Fruit fly (Drosophila melanogaster) whole organism, embryonic: Measurements from ENCODE around the gene yl.

Source experiments
- Aef1 ChIP-seq: fragments of 200-800 bp; sonication (Bioruptor generic); IDR thresholded peaks from 3 replicates; pipeline ENCODE4 v1.3.6; 2022; ENCODE audit warnings: missing biosample characterization, missing genetic modification characterization
- Atf6 ChIP-seq: fragments of 200-800 bp; sonication (Bioruptor generic); IDR thresholded peaks from 2 replicates; pipeline ENCODE4 v1.3.6; 2022; ENCODE audit warnings: missing biosample characterization, missing genetic modification characterization
- CG10209 ChIP-seq: fragments of 200-800 bp; sonication (Bioruptor generic); optimal IDR thresholded peaks from 3 replicates; lab custom pipeline; 2017; ENCODE audit warnings: missing biosample characterization, mild to moderate bottlenecking, missing genetic modification characterization, missing genetic modification reagents
- CG10431 ChIP-seq: fragments of 200-800 bp; sonication (Bioruptor generic); optimal IDR thresholded peaks from 3 replicates; lab custom pipeline; 2018; ENCODE audit warnings: missing biosample characterization, mild to moderate bottlenecking, missing genetic modification characterization
- CG11247 ChIP-seq: fragments of 200-800 bp; sonication (Bioruptor generic); IDR thresholded peaks from 2 replicates; pipeline ENCODE4 v1.3.6; 2022; ENCODE audit warnings: missing biosample characterization, missing genetic modification characterization
- CG11398 ChIP-seq: fragments of 200-800 bp; sonication (Bioruptor generic); optimal IDR thresholded peaks from 2 replicates; lab custom pipeline; 2016; ENCODE audit warnings: missing biosample characterization, missing genetic modification characterization
- CG11723 ChIP-seq: fragments of 200-800 bp; sonication (Bioruptor generic); optimal IDR thresholded peaks from 2 replicates; lab custom pipeline; 2017; ENCODE audit warnings: missing biosample characterization, mild to moderate bottlenecking, missing genetic modification characterization
- CG12155 ChIP-seq: fragments of 200-800 bp; sonication (Bioruptor generic); optimal IDR thresholded peaks from 3 replicates; lab custom pipeline; 2016; ENCODE audit warnings: missing biosample characterization, missing genetic modification characterization
- CG13894 ChIP-seq: fragments of 200-800 bp; sonication (Bioruptor generic); optimal IDR thresholded peaks from 3 replicates; lab custom pipeline; 2018; ENCODE audit warnings: missing biosample characterization, mild to moderate bottlenecking, missing genetic modification characterization, moderate library complexity
- CG15269 ChIP-seq: fragments of 200-800 bp; sonication (Bioruptor generic); optimal IDR thresholded peaks from 2 replicates; lab custom pipeline; 2018; ENCODE audit warnings: missing biosample characterization, mild to moderate bottlenecking, missing genetic modification characterization, moderate library complexity
- CG15479 ChIP-seq: fragments of 200-800 bp; sonication (Bioruptor generic); optimal IDR thresholded peaks from 3 replicates; lab custom pipeline; 2019; ENCODE audit warnings: missing biosample characterization, mild to moderate bottlenecking, missing genetic modification characterization, moderate library complexity
- CG15696 ChIP-seq: fragments of 200-800 bp; sonication (Bioruptor generic); optimal IDR thresholded peaks from 2 replicates; lab custom pipeline; 2019; ENCODE audit warnings: missing biosample characterization, mild to moderate bottlenecking, missing genetic modification characterization, moderate library complexity
- CG17359 ChIP-seq: fragments of 200-800 bp; sonication (Bioruptor generic); optimal IDR thresholded peaks from 3 replicates; lab custom pipeline; 2018; ENCODE audit warnings: missing biosample characterization, mild to moderate bottlenecking, missing genetic modification characterization, moderate library complexity
- CG18599 ChIP-seq: fragments of 200-800 bp; sonication (Bioruptor generic); optimal IDR thresholded peaks from 3 replicates; lab custom pipeline; 2017; ENCODE audit warnings: missing biosample characterization, missing genetic modification characterization, mild to moderate bottlenecking, moderate library complexity, missing genetic modification reagents
- CG2120 ChIP-seq: fragments of 200-800 bp; sonication (Bioruptor generic); optimal IDR thresholded peaks from 3 replicates; lab custom pipeline; 2016; ENCODE audit warnings: missing biosample characterization, missing genetic modification characterization
- CG32772 ChIP-seq: fragments of 200-800 bp; sonication (Bioruptor generic); IDR thresholded peaks from 2 replicates; pipeline ENCODE4 v1.3.6; 2022; ENCODE audit warnings: missing biosample characterization, missing genetic modification characterization
- CG34376 ChIP-seq: fragments of 200-800 bp; sonication (Bioruptor generic); optimal IDR thresholded peaks from 2 replicates; lab custom pipeline; 2018; ENCODE audit warnings: missing biosample characterization, mild to moderate bottlenecking, missing genetic modification characterization
- CG6175 ChIP-seq: fragments of 200-800 bp; sonication (Bioruptor generic); IDR thresholded peaks from 3 replicates; pipeline ENCODE4 v1.3.6; 2022; ENCODE audit warnings: missing biosample characterization, missing genetic modification characterization
- CG7372 ChIP-seq: fragments of 200-800 bp; sonication (Bioruptor generic); IDR thresholded peaks from 2 replicates; pipeline ENCODE4 v1.3.6; 2022; ENCODE audit warnings: missing biosample characterization, missing genetic modification characterization
- CG7556 ChIP-seq: fragments of 200-800 bp; sonication (Bioruptor generic); optimal IDR thresholded peaks from 2 replicates; lab custom pipeline; 2017; ENCODE audit warnings: missing biosample characterization, mild to moderate bottlenecking, missing genetic modification characterization
- CG7839 ChIP-seq: fragments of 200-800 bp; sonication (Bioruptor generic); optimal IDR thresholded peaks from 3 replicates; lab custom pipeline; 2018; ENCODE audit warnings: missing biosample characterization, mild to moderate bottlenecking, missing genetic modification characterization, moderate library complexity
- CG8944 ChIP-seq: fragments of 200-800 bp; sonication (Bioruptor generic); optimal IDR thresholded peaks from 3 replicates; lab custom pipeline; 2016; ENCODE audit warnings: missing biosample characterization, missing genetic modification characterization
- CG9437 ChIP-seq: fragments of 200-800 bp; sonication (Bioruptor generic); optimal IDR thresholded peaks from 2 replicates; lab custom pipeline; 2018; ENCODE audit warnings: missing biosample characterization, mild to moderate bottlenecking, missing genetic modification characterization
- CG9609 ChIP-seq: fragments of 200-800 bp; sonication (Bioruptor generic); optimal IDR thresholded peaks from 3 replicates; lab custom pipeline; 2016; ENCODE audit warnings: missing biosample characterization, missing genetic modification characterization
- D19A ChIP-seq: fragments of 200-800 bp; optimal IDR thresholded peaks from 3 replicates; lab custom pipeline; 2019; ENCODE audit warnings: missing biosample characterization, mild to moderate bottlenecking, missing genetic modification characterization, moderate library complexity
- D19B ChIP-seq: fragments of 200-800 bp; sonication (Bioruptor generic); optimal IDR thresholded peaks from 2 replicates; lab custom pipeline; 2017; ENCODE audit warnings: missing biosample characterization, mild to moderate bottlenecking, missing genetic modification characterization
- HLH4C ChIP-seq: fragments of 200-800 bp; sonication (Bioruptor generic); IDR thresholded peaks from 3 replicates; pipeline ENCODE4 v1.3.6; 2022; ENCODE audit warnings: missing biosample characterization, missing genetic modification characterization; ENCODE audit not compliant: partially characterized antibody
- Lim3 ChIP-seq: fragments of 200-800 bp; sonication (Bioruptor generic); IDR thresholded peaks from 2 replicates; pipeline ENCODE4 v1.3.6; 2022; ENCODE audit warnings: missing biosample characterization, missing genetic modification characterization
- MESR4 ChIP-seq: fragments of 200-800 bp; sonication (Bioruptor generic); optimal IDR thresholded peaks from 2 replicates; lab custom pipeline; 2018; ENCODE audit warnings: missing biosample characterization, mild to moderate bottlenecking, missing genetic modification characterization, moderate library complexity
- Pdp1 ChIP-seq, 2 experiments: fragments of 200-800 bp; sonication (Bioruptor generic); optimal IDR thresholded peaks; 3 replicates each; lab custom pipeline; 2016; ENCODE audit warnings: missing biosample characterization in 2 of 2, missing genetic modification characterization in 2 of 2, mild to moderate bottlenecking in 1 of 2, moderate library complexity in 1 of 2
- Poxn ChIP-seq: fragments of 200-800 bp; sonication (Bioruptor generic); IDR thresholded peaks from 2 replicates; pipeline ENCODE4 v1.3.6; 2022; ENCODE audit warnings: missing biosample characterization, missing genetic modification characterization
- Ptx1 ChIP-seq: fragments of 200-800 bp; sonication (Bioruptor generic); IDR thresholded peaks from 2 replicates; pipeline ENCODE4 v1.3.6; 2022; ENCODE audit warnings: missing biosample characterization, missing genetic modification characterization
- Sry-β ChIP-seq: fragments of 200-800 bp; sonication (Bioruptor generic); optimal IDR thresholded peaks from 2 replicates; lab custom pipeline; 2018; ENCODE audit warnings: missing biosample characterization, mild to moderate bottlenecking, missing genetic modification characterization, moderate library complexity
- YL-1 ChIP-seq: fragments of 200-800 bp; sonication (Bioruptor generic); optimal IDR thresholded peaks from 3 replicates; lab custom pipeline; 2017; ENCODE audit warnings: missing biosample characterization, mild to moderate bottlenecking, missing genetic modification characterization
- ap ChIP-seq: fragments of 200-800 bp; sonication (Bioruptor generic); IDR thresholded peaks from 2 replicates; pipeline ENCODE4 v1.3.6; 2022; ENCODE audit warnings: missing biosample characterization, missing genetic modification characterization
- bab2 ChIP-seq: fragments of 200-800 bp; sonication (Bioruptor generic); optimal IDR thresholded peaks from 2 replicates; lab custom pipeline; 2016; ENCODE audit warnings: missing biosample characterization, missing genetic modification characterization
- fd64A ChIP-seq: fragments of 200-800 bp; sonication (Bioruptor generic); optimal IDR thresholded peaks from 3 replicates; lab custom pipeline; 2018; ENCODE audit warnings: missing biosample characterization, mild to moderate bottlenecking, missing genetic modification characterization
- gem ChIP-seq: fragments of 200-800 bp; sonication (Bioruptor generic); optimal IDR thresholded peaks from 2 replicates; lab custom pipeline; 2019; ENCODE audit warnings: missing biosample characterization, mild to moderate bottlenecking, missing genetic modification characterization, moderate library complexity
- lov ChIP-seq, 2 experiments: fragments of 200-800 bp in 1 of 2; fragments of >200 bp in 1 of 2; sonication (Bioruptor generic) in 1 of 2; IDR thresholded peaks in 1 of 2; optimal IDR thresholded peaks in 1 of 2; 2 replicates in 1 of 2; 3 replicates in 1 of 2; pipeline versions ENCODE4 v1.3.6 to Lab custom; 2017 to 2022; ENCODE audit warnings: missing biosample characterization in 1 of 2, missing genetic modification characterization in 1 of 2
- pita ChIP-seq: fragments of 200-800 bp; sonication (Bioruptor generic); optimal IDR thresholded peaks from 2 replicates; lab custom pipeline; 2017; ENCODE audit warnings: missing biosample characterization, mild to moderate bottlenecking, missing genetic modification characterization
- salm ChIP-seq: fragments of 200-800 bp; sonication (Bioruptor generic); optimal IDR thresholded peaks from 2 replicates; lab custom pipeline; 2018; ENCODE audit warnings: missing biosample characterization, mild to moderate bottlenecking, missing genetic modification characterization
- so ChIP-seq: fragments of 200-800 bp; sonication (Bioruptor generic); IDR thresholded peaks from 3 replicates; pipeline ENCODE4 v1.3.6; 2022; ENCODE audit warnings: missing biosample characterization, missing genetic modification characterization
- tin ChIP-seq: fragments of 200-800 bp; sonication (Bioruptor generic); optimal IDR thresholded peaks from 3 replicates; lab custom pipeline; 2016; ENCODE audit warnings: missing biosample characterization, missing genetic modification characterization
- tll ChIP-seq, 2 experiments: fragments of 200-800 bp in 1 of 2; fragments of >200 bp in 1 of 2; sonication (Bioruptor generic) in 1 of 2; optimal IDR thresholded peaks; 2 replicates each; lab custom pipeline; 2017 to 2019; ENCODE audit warnings: missing biosample characterization in 2 of 2, missing genetic modification characterization in 2 of 2, mild to moderate bottlenecking in 1 of 2, moderate library complexity in 1 of 2
- tup ChIP-seq: fragments of 200-800 bp; sonication (Bioruptor generic); optimal IDR thresholded peaks from 2 replicates; lab custom pipeline; 2016; ENCODE audit warnings: missing biosample characterization, mild to moderate bottlenecking, missing genetic modification characterization, moderate library complexity
- usp ChIP-seq: fragments of >200 bp; optimal IDR thresholded peaks from 2 replicates; lab custom pipeline; 2017; ENCODE audit warnings: missing biosample characterization, missing genetic modification characterization
- yki ChIP-seq: fragments of >200 bp; optimal IDR thresholded peaks from 3 replicates; lab custom pipeline; 2018

yl gene

DNA sequence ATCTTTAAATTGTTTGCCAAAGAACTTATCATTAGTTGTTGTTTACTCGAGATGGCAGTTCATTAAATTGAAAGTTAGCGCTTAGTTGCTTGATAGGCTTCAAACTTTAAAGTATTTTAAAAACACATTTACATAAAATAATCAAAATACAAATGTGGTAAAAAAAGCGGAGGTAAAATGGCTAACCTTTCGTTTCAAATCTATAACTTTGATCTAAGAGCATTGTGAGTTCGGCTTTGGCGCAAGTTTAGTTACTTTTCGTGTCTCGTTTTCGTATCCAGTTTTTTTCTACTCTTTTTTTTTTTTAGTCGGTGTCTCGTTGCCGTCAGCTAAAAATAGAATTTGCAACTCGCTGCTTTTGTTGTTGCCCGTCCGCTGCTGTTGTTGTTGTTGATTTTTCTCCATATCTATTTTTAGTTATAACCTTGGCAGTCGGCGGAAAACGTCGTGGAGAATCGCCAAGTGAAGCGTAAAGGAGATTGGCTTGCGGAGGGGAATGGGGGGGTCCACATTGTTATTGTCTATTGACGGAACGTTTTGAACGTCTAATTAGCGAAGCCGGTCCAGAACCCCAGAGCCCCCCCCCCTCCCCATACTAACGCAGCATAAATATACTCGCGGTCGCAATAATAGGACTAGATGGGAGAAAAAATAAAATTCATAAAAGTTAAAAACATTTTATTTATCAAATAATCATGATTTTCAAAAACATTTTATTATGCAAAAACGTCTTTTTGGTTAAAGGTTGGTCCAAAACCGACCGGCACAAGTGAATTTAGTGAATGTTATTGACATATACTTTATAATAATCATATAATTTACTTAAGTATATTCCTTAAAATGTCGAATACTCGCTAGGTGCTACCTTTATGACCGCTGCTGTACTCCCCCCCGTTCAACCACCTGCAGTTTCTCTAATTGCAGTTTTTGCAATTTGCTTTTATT is 21.8 kb downstream of the yl start (continued):
- TF ChIP-seq Aef1 (GFP tag; lab: Robert Waterston, UW) (0 out of 3 replicates have a peak, but pooled peaks have one; percentile 41), CG6175 (no peak), CG12155 (GFP tag; lab: Kevin White, UChicago) (peak; percentile 12), Lim3 (GFP tag; lab: Robert Waterston, UW) (no peak), Ptx1 (peak; percentile 48; the same call in 1 of the 2 replicates), CG10431 (GFP tag; lab: Kevin White, UChicago) (no peak), CG15696 (tag; lab: Kevin White, UChicago) (peak; percentile 6), D19B (GFP tag; lab: Kevin White, UChicago) (peak; percentile 44), Poxn (no peak), CG11723 (GFP tag; lab: Kevin White, UChicago) (peak; percentile 1), bab2 (GFP tag; lab: Kevin White, UChicago) (no peak), lov (optimal IDR thresholded peaks at IDR 0.05; lab: Kevin White, UChicago) (no peak), lov (GFP tag; IDR thresholded peaks at IDR 0.05; lab: Robert Waterston, UW) (no peak), CG7556 (GFP tag; lab: Kevin White, UChicago) (peak; percentile 17), YL-1 (GFP tag; lab: Kevin White, UChicago) (no peak), CG7839 (tag; lab: Kevin White, UChicago) (peak; percentile 71), usp (GFP tag; lab: Kevin White, UChicago) (no peak), tin (GFP tag; lab: Kevin White, UChicago) (peak; percentile 6), yki (lab: Kevin White, UChicago) (no peak), CG9609 (GFP tag; lab: Kevin White, UChicago) (no peak), CG15269 (tag; lab: Kevin White, UChicago) (peak; percentile 62), HLH4C (GFP tag; lab: Robert Waterston, UW) (no peak), CG10209 (GFP tag; lab: Kevin White, UChicago) (peak; percentile 48), pita (GFP tag; lab: Kevin White, UChicago) (no peak), CG15479 (no peak), CG17359 (tag; lab: Kevin White, UChicago) (peak; percentile 2), tll (GFP tag; optimal IDR thresholded peaks at IDR 0.05; lab: Kevin White, UChicago) (no peak), CG11398 (GFP tag; lab: Kevin White, UChicago) (no peak), CG9437 (GFP tag; lab: Kevin White, UChicago) (no peak), tup (no peak), CG11247 (GFP tag; lab: Robert Waterston, UW) (no peak; the same call in 1 of the 2 replicates), fd64A (GFP tag; lab: Kevin White, UChicago) (no peak), D19A (tag; lab: Kevin White, UChicago) (peak; percentile 30), salm (tag; lab: Kevin White, UChicago) (no peak), CG2120 (GFP tag; lab: Kevin White, UChicago) (peak; percentile 21), so (GFP tag; lab: Robert Waterston, UW) (no peak), Pdp1 (GFP tag; optimal IDR thresholded peaks at IDR 0.05; lab: Kevin White, UChicago) (no peak), CG13894 (tag; lab: Kevin White, UChicago) (peak; percentile 24), gem (tag; lab: Kevin White, UChicago) (peak; percentile 69), CG32772 (GFP tag; lab: Robert Waterston, UW) (no peak), MESR4 (GFP tag; lab: Kevin White, UChicago) (no peak), CG8944 (GFP tag; lab: Kevin White, UChicago) (no peak), ap (peak; percentile 37; the same call in 1 of the 2 replicates), Atf6 (peak; percentile 47; the same call in 1 of the 2 replicates), CG34376 (GFP tag; lab: Kevin White, UChicago) (no peak), Sry-β (GFP tag; lab: Kevin White, UChicago) (no peak), CG18599 (GFP tag; lab: Kevin White, UChicago) (peak; percentile 60), CG7372 (GFP tag; lab: Robert Waterston, UW) (0 out of 2 replicates have a peak, but pooled peaks have one; percentile 16)
- TF ChIP-seq, all 482 proteins: peak for 146
